Comparison of ENCODE assay signal across 1 fruit fly cellular context in genomic region chr3L:5243236-5243635, dm6.
TF ChIP-seq lines count a peak whose summit lies in the region.

No protein-coding gene starts in this region.

TF ChIP-seq in whole organism, embryonic, 481 proteins besides CTCF, POLR2A, EP300 and RAD21 (continued from another document and continues in another):
- TF ChIP-seq ewg (GFP tag; optimal IDR thresholded peaks at IDR 0.05; lab: Kevin White, UChicago): peak; percentile 32
- TF ChIP-seq HLH54F (GFP tag; optimal IDR thresholded peaks at IDR 0.05; lab: Kevin White, UChicago): no peak
- no peak for TF ChIP-seq phol (tag; optimal IDR thresholded peaks at IDR 0.05; lab: Kevin White, UChicago)
- no peak for TF ChIP-seq CG2116 (GFP tag; optimal IDR thresholded peaks at IDR 0.05; lab: Kevin White, UChicago)
- TF ChIP-seq ac (GFP tag; optimal IDR thresholded peaks at IDR 0.05; lab: Kevin White, UChicago): no peak
- peak; percentile 41 for TF ChIP-seq CG2678 (tag; optimal IDR thresholded peaks at IDR 0.05; lab: Kevin White, UChicago)
- peak; percentile 45 for TF ChIP-seq CG10366 (GFP tag; IDR thresholded peaks at IDR 0.05; lab: Robert Waterston, UW)
- TF ChIP-seq Hmr (GFP tag; optimal IDR thresholded peaks at IDR 0.05; lab: Kevin White, UChicago): no peak
- no peak for TF ChIP-seq usp (GFP tag; optimal IDR thresholded peaks at IDR 0.05; lab: Kevin White, UChicago)
- no peak for TF ChIP-seq HmgD (GFP tag; optimal IDR thresholded peaks at IDR 0.05; lab: Kevin White, UChicago)
- TF ChIP-seq crc (GFP tag; optimal IDR thresholded peaks at IDR 0.05; lab: Kevin White, UChicago): no peak
- no peak for TF ChIP-seq gcm2 (GFP tag; optimal IDR thresholded peaks at IDR 0.05; lab: Kevin White, UChicago)
- no peak for TF ChIP-seq Hr78 (GFP tag; optimal IDR thresholded peaks at IDR 0.05; lab: Kevin White, UChicago)
- no peak for TF ChIP-seq Sry-δ (GFP tag; optimal IDR thresholded peaks at IDR 0.05; lab: Kevin White, UChicago)
- no peak for TF ChIP-seq CG11398 (GFP tag; optimal IDR thresholded peaks at IDR 0.05; lab: Kevin White, UChicago)
- TF ChIP-seq Lhr (GFP tag; optimal IDR thresholded peaks at IDR 0.05; lab: Kevin White, UChicago): no peak
- no peak for TF ChIP-seq oc (tag; optimal IDR thresholded peaks at IDR 0.05; lab: Kevin White, UChicago)
- no peak for TF ChIP-seq lbe (GFP tag; optimal IDR thresholded peaks at IDR 0.05; lab: Kevin White, UChicago)
- no peak for TF ChIP-seq CG13287 (GFP tag; IDR thresholded peaks at IDR 0.05; lab: Robert Waterston, UW; ENCODE audit: partially characterized antibody)
- no peak for TF ChIP-seq CG30403 (GFP tag; optimal IDR thresholded peaks at IDR 0.05; lab: Kevin White, UChicago)
- TF ChIP-seq CG6765 (GFP tag; optimal IDR thresholded peaks at IDR 0.05; lab: Kevin White, UChicago): no peak
- no peak for TF ChIP-seq Myb (GFP tag; optimal IDR thresholded peaks at IDR 0.05; lab: Kevin White, UChicago)
- peak; percentile 60 for TF ChIP-seq wor (GFP tag; IDR thresholded peaks at IDR 0.05; lab: Robert Waterston, UW)
- TF ChIP-seq CG16863 (GFP tag; optimal IDR thresholded peaks at IDR 0.05; lab: Kevin White, UChicago): no peak
- no peak for TF ChIP-seq dan (GFP tag; IDR thresholded peaks at IDR 0.05; lab: Robert Waterston, UW)
- TF ChIP-seq sima (GFP tag; optimal IDR thresholded peaks at IDR 0.05; lab: Kevin White, UChicago): no peak
- TF ChIP-seq CG2120 (GFP tag; optimal IDR thresholded peaks at IDR 0.05; lab: Kevin White, UChicago): no peak
- peak; percentile 31 for TF ChIP-seq HHEX (GFP tag; optimal IDR thresholded peaks at IDR 0.05; lab: Kevin White, UChicago)
- no peak for TF ChIP-seq CG15011 (GFP tag; optimal IDR thresholded peaks at IDR 0.05; lab: Kevin White, UChicago)
- TF ChIP-seq CG8388 (GFP tag; optimal IDR thresholded peaks at IDR 0.05; lab: Kevin White, UChicago): peak; percentile 32
- TF ChIP-seq az2 (GFP tag; optimal IDR thresholded peaks at IDR 0.05; lab: Kevin White, UChicago): peak; percentile 44
- peak; percentile 57 for TF ChIP-seq E2f1 (GFP tag; IDR thresholded peaks at IDR 0.05; lab: Robert Waterston, UW)
- TF ChIP-seq CG2889 (GFP tag; IDR thresholded peaks at IDR 0.05; lab: Robert Waterston, UW): 0 out of 3 replicates have a peak, but pooled peaks have one; percentile 29
- TF ChIP-seq Hr3 (GFP tag; optimal IDR thresholded peaks at IDR 0.05; lab: Kevin White, UChicago): peak; percentile 23
- no peak for TF ChIP-seq CG16815 (GFP tag; optimal IDR thresholded peaks at IDR 0.05; lab: Kevin White, UChicago)
- no peak for TF ChIP-seq NFAT (GFP tag; IDR thresholded peaks at IDR 0.05; lab: Robert Waterston, UW)
- no peak for TF ChIP-seq CG7271 (tag; optimal IDR thresholded peaks at IDR 0.05; lab: Kevin White, UChicago)
- no peak for TF ChIP-seq Doc3 (GFP tag; IDR thresholded peaks at IDR 0.05; lab: Robert Waterston, UW; ENCODE audit: partially characterized antibody)
- TF ChIP-seq tna (GFP tag; IDR thresholded peaks at IDR 0.05; lab: Robert Waterston, UW; ENCODE audit: partially characterized antibody): no peak
- no peak for TF ChIP-seq PHDP (tag; optimal IDR thresholded peaks at IDR 0.05; lab: Kevin White, UChicago)
- no peak for TF ChIP-seq CG8924 (tag; optimal IDR thresholded peaks at IDR 0.05; lab: Kevin White, UChicago)
- no peak for TF ChIP-seq gfzf (GFP tag; optimal IDR thresholded peaks at IDR 0.05; lab: Kevin White, UChicago)
- TF ChIP-seq Stat92E (GFP tag; optimal IDR thresholded peaks at IDR 0.05; lab: Kevin White, UChicago): no peak
- TF ChIP-seq lilli (GFP tag; optimal IDR thresholded peaks at IDR 0.05; lab: Kevin White, UChicago): no peak
- no peak for TF ChIP-seq kay (GFP tag; optimal IDR thresholded peaks at IDR 0.05; lab: Kevin White, UChicago)
- TF ChIP-seq sd (tag; optimal IDR thresholded peaks at IDR 0.05; lab: Kevin White, UChicago): no peak
- TF ChIP-seq CG6175 (GFP tag; IDR thresholded peaks at IDR 0.05; lab: Robert Waterston, UW): no peak
- peak in 1 of 2 experiments; percentile 96 for TF ChIP-seq bsh (GFP tag; optimal IDR thresholded peaks at IDR 0.05; lab: Kevin White, UChicago)
- TF ChIP-seq gem (tag; optimal IDR thresholded peaks at IDR 0.05; lab: Kevin White, UChicago): peak; percentile 62
- no peak for TF ChIP-seq CG18011 (GFP tag; optimal IDR thresholded peaks at IDR 0.05; lab: Kevin White, UChicago)
- TF ChIP-seq CG12155 (GFP tag; optimal IDR thresholded peaks at IDR 0.05; lab: Kevin White, UChicago): no peak
- TF ChIP-seq nom (GFP tag; optimal IDR thresholded peaks at IDR 0.05; lab: Kevin White, UChicago): peak; percentile 69
- peak; percentile 36; the same call in 1 of the 3 replicates for TF ChIP-seq CG14050 (GFP tag; IDR thresholded peaks at IDR 0.05; lab: Robert Waterston, UW)
- TF ChIP-seq CG6654 (GFP tag; optimal IDR thresholded peaks at IDR 0.05; lab: Kevin White, UChicago): no peak
- no peak for TF ChIP-seq CG16813 (GFP tag; IDR thresholded peaks at IDR 0.05; lab: Robert Waterston, UW; ENCODE audit: partially characterized antibody)
- TF ChIP-seq ttk (GFP tag; IDR thresholded peaks at IDR 0.05; lab: Robert Waterston, UW): peak; percentile 67
- peak; percentile 55 for TF ChIP-seq lab (GFP tag; optimal IDR thresholded peaks at IDR 0.05; lab: Kevin White, UChicago)
- peak; percentile 63 for TF ChIP-seq H2.0 (GFP tag; IDR thresholded peaks at IDR 0.05; lab: Robert Waterston, UW)
- TF ChIP-seq CG12744 (GFP tag; optimal IDR thresholded peaks at IDR 0.05; lab: Kevin White, UChicago): no peak
- TF ChIP-seq CG30020 (tag; optimal IDR thresholded peaks at IDR 0.05; lab: Kevin White, UChicago): no peak
- TF ChIP-seq CG12071 (GFP tag; optimal IDR thresholded peaks at IDR 0.05; lab: Kevin White, UChicago): no peak
- no peak for TF ChIP-seq Rx (GFP tag; IDR thresholded peaks at IDR 0.05; lab: Robert Waterston, UW)
- TF ChIP-seq Pdp1 (GFP tag; optimal IDR thresholded peaks at IDR 0.05; lab: Kevin White, UChicago): no peak
- TF ChIP-seq CG32767 (GFP tag; IDR thresholded peaks at IDR 0.05; lab: Robert Waterston, UW): peak; percentile 38; the same call in 1 of the 2 replicates
- no peak for TF ChIP-seq ab (GFP tag; optimal IDR thresholded peaks at IDR 0.05; lab: Kevin White, UChicago)
- TF ChIP-seq pros (GFP tag; optimal IDR thresholded peaks at IDR 0.05; lab: Kevin White, UChicago): no peak
- TF ChIP-seq gro (GFP tag; optimal IDR thresholded peaks at IDR 0.05; lab: Kevin White, UChicago): no peak
- TF ChIP-seq Lpt (GFP tag; optimal IDR thresholded peaks at IDR 0.05; lab: Kevin White, UChicago): no peak
- TF ChIP-seq CG6272 (GFP tag; IDR thresholded peaks at IDR 0.05; lab: Robert Waterston, UW): peak; percentile 48
- TF ChIP-seq CG9876 (GFP tag; optimal IDR thresholded peaks at IDR 0.05; lab: Kevin White, UChicago): no peak
- no peak for TF ChIP-seq pho (GFP tag; optimal IDR thresholded peaks at IDR 0.05; lab: Kevin White, UChicago)
- no peak for TF ChIP-seq fd102C (GFP tag; optimal IDR thresholded peaks at IDR 0.05; lab: Kevin White, UChicago)
- TF ChIP-seq luna (GFP tag; optimal IDR thresholded peaks at IDR 0.05; lab: Kevin White, UChicago): no peak
- 0 out of 2 replicates have a peak, but pooled peaks have one; percentile 30 for TF ChIP-seq Nf-YA (GFP tag; IDR thresholded peaks at IDR 0.05; lab: Robert Waterston, UW)
- no peak for TF ChIP-seq CG9437 (GFP tag; optimal IDR thresholded peaks at IDR 0.05; lab: Kevin White, UChicago)
- no peak for TF ChIP-seq Usf (GFP tag; optimal IDR thresholded peaks at IDR 0.05; lab: Kevin White, UChicago)
- TF ChIP-seq fd64A (GFP tag; optimal IDR thresholded peaks at IDR 0.05; lab: Kevin White, UChicago): no peak
- no peak for TF ChIP-seq Nf-YB (GFP tag; optimal IDR thresholded peaks at IDR 0.05; lab: Kevin White, UChicago)
- TF ChIP-seq Side (GFP tag; optimal IDR thresholded peaks at IDR 0.05; lab: Kevin White, UChicago): no peak
- TF ChIP-seq p53 (GFP tag; optimal IDR thresholded peaks at IDR 0.05; lab: Kevin White, UChicago): no peak
- no peak for TF ChIP-seq CG9817 (tag; optimal IDR thresholded peaks at IDR 0.05; lab: Kevin White, UChicago)
- TF ChIP-seq CG14441 (GFP tag; IDR thresholded peaks at IDR 0.05; lab: Robert Waterston, UW): peak; percentile 57; the same call in 1 of the 2 replicates
- peak in 1 of 2 experiments; percentile 55 for TF ChIP-seq dpn (GFP tag; optimal IDR thresholded peaks at IDR 0.05; lab: Kevin White, UChicago)
- TF ChIP-seq CG10979 (tag; optimal IDR thresholded peaks at IDR 0.05; lab: Kevin White, UChicago): no peak
- TF ChIP-seq ken (GFP tag; IDR thresholded peaks at IDR 0.05; lab: Robert Waterston, UW): 0 out of 3 replicates have a peak, but pooled peaks have one; percentile 43
- no peak for TF ChIP-seq ash1 (GFP tag; optimal IDR thresholded peaks at IDR 0.05; lab: Kevin White, UChicago)
- no peak for TF ChIP-seq CG34224 (GFP tag; IDR thresholded peaks at IDR 0.05; lab: Robert Waterston, UW; ENCODE audit: partially characterized antibody)
- no peak for TF ChIP-seq Bgb (GFP tag; IDR thresholded peaks at IDR 0.05; lab: Robert Waterston, UW; ENCODE audit: partially characterized antibody)
- TF ChIP-seq sc (optimal IDR thresholded peaks at IDR 0.05; lab: Kevin White, UChicago): no peak
- peak; percentile 50 for TF ChIP-seq sc (GFP tag; optimal IDR thresholded peaks at IDR 0.05; lab: Kevin White, UChicago)
- no peak for TF ChIP-seq Meics (GFP tag; optimal IDR thresholded peaks at IDR 0.05; lab: Kevin White, UChicago)
- no peak for TF ChIP-seq btn (GFP tag; optimal IDR thresholded peaks at IDR 0.05; lab: Kevin White, UChicago)
- TF ChIP-seq zf30C (GFP tag; optimal IDR thresholded peaks at IDR 0.05; lab: Kevin White, UChicago): no peak
- TF ChIP-seq gsb (GFP tag; IDR thresholded peaks at IDR 0.05; lab: Robert Waterston, UW): no peak
- TF ChIP-seq org-1 (GFP tag; optimal IDR thresholded peaks at IDR 0.05; lab: Kevin White, UChicago): no peak
- no peak for TF ChIP-seq exex (tag; optimal IDR thresholded peaks at IDR 0.05; lab: Kevin White, UChicago)
- TF ChIP-seq sr (GFP tag; IDR thresholded peaks at IDR 0.05; lab: Robert Waterston, UW): no peak
- TF ChIP-seq CG6254 (GFP tag; optimal IDR thresholded peaks at IDR 0.05; lab: Kevin White, UChicago): peak; percentile 9
- TF ChIP-seq nmo (GFP tag; optimal IDR thresholded peaks at IDR 0.05; lab: Kevin White, UChicago): peak; percentile 71
- no peak for TF ChIP-seq CG11560 (tag; IDR thresholded peaks at IDR 0.05; lab: Robert Waterston, UW)
- TF ChIP-seq CG6683 (GFP tag; optimal IDR thresholded peaks at IDR 0.05; lab: Kevin White, UChicago): no peak
- 0 out of 2 replicates have a peak, but pooled peaks have one; percentile 38 for TF ChIP-seq sob (GFP tag; IDR thresholded peaks at IDR 0.05; lab: Robert Waterston, UW)
- TF ChIP-seq Bteb2 (GFP tag; optimal IDR thresholded peaks at IDR 0.05; lab: Kevin White, UChicago): no peak
- TF ChIP-seq disco-r (GFP tag; optimal IDR thresholded peaks at IDR 0.05; lab: Kevin White, UChicago): no peak
- TF ChIP-seq hth (optimal IDR thresholded peaks at IDR 0.05; lab: Kevin White, UChicago): no peak
- peak; percentile 68 for TF ChIP-seq CG11504 (tag; optimal IDR thresholded peaks at IDR 0.05; lab: Kevin White, UChicago)
- no peak for TF ChIP-seq jumu (GFP tag; optimal IDR thresholded peaks at IDR 0.05; lab: Kevin White, UChicago)
- TF ChIP-seq dimm (GFP tag; IDR thresholded peaks at IDR 0.05; lab: Robert Waterston, UW): 0 out of 2 replicates have a peak, but pooled peaks have one; percentile 45
- no peak for TF ChIP-seq CG42726 (GFP tag; IDR thresholded peaks at IDR 0.05; lab: Robert Waterston, UW; ENCODE audit: partially characterized antibody)
- no peak for TF ChIP-seq salm (tag; optimal IDR thresholded peaks at IDR 0.05; lab: Kevin White, UChicago)
- TF ChIP-seq Sox102F (GFP tag; optimal IDR thresholded peaks at IDR 0.05; lab: Kevin White, UChicago): peak; percentile 73
- 0 out of 2 replicates have a peak, but pooled peaks have one; percentile 9 for TF ChIP-seq Rfx (GFP tag; IDR thresholded peaks at IDR 0.05; lab: Robert Waterston, UW)
- no peak for TF ChIP-seq zfh2 (GFP tag; optimal IDR thresholded peaks at IDR 0.05; lab: Kevin White, UChicago)
- TF ChIP-seq CG17612 (GFP tag; IDR thresholded peaks at IDR 0.05; lab: Robert Waterston, UW): no peak
- no peak for TF ChIP-seq Ravus (GFP tag; IDR thresholded peaks at IDR 0.05; lab: Robert Waterston, UW)
- no peak for TF ChIP-seq CG6813 (GFP tag; optimal IDR thresholded peaks at IDR 0.05; lab: Kevin White, UChicago)
- no peak for TF ChIP-seq CG7928 (GFP tag; optimal IDR thresholded peaks at IDR 0.05; lab: Kevin White, UChicago)
- no peak for TF ChIP-seq Max (GFP tag; optimal IDR thresholded peaks at IDR 0.05; lab: Kevin White, UChicago)
- no peak for TF ChIP-seq CG4328 (GFP tag; optimal IDR thresholded peaks at IDR 0.05; lab: Kevin White, UChicago)
- no peak for TF ChIP-seq tll (GFP tag; optimal IDR thresholded peaks at IDR 0.05; lab: Kevin White, UChicago)
- TF ChIP-seq caup (GFP tag; optimal IDR thresholded peaks at IDR 0.05; lab: Kevin White, UChicago; ENCODE audit: severe bottlenecking): no peak
- peak; percentile 11 for TF ChIP-seq CG9727 (GFP tag; optimal IDR thresholded peaks at IDR 0.05; lab: Kevin White, UChicago)
- TF ChIP-seq Dip2 (GFP tag; IDR thresholded peaks at IDR 0.05; lab: Robert Waterston, UW): no peak
- no peak for TF ChIP-seq stc (GFP tag; IDR thresholded peaks at IDR 0.05; lab: Robert Waterston, UW)
- no peak for TF ChIP-seq CG13296 (GFP tag; optimal IDR thresholded peaks at IDR 0.05; lab: Kevin White, UChicago)
- TF ChIP-seq fru (optimal IDR thresholded peaks at IDR 0.05; lab: Kevin White, UChicago): no peak
- TF ChIP-seq sisA (GFP tag; IDR thresholded peaks at IDR 0.05; lab: Robert Waterston, UW): peak; percentile 62
- TF ChIP-seq CG17802 (tag; optimal IDR thresholded peaks at IDR 0.05; lab: Kevin White, UChicago): peak; percentile 30
- no peak for TF ChIP-seq CG7745 (tag; optimal IDR thresholded peaks at IDR 0.05; lab: Kevin White, UChicago)
- TF ChIP-seq Eip74EF (GFP tag; optimal IDR thresholded peaks at IDR 0.05; lab: Kevin White, UChicago): no peak
- TF ChIP-seq yki (optimal IDR thresholded peaks at IDR 0.05; lab: Kevin White, UChicago): no peak
- no peak for TF ChIP-seq Kr (GFP tag; optimal IDR thresholded peaks at IDR 0.05; lab: Kevin White, UChicago)
- no peak for TF ChIP-seq CG9932 (GFP tag; IDR thresholded peaks at IDR 0.05; lab: Robert Waterston, UW)
- no peak for TF ChIP-seq Fer2 (tag; optimal IDR thresholded peaks at IDR 0.05; lab: Kevin White, UChicago)
- TF ChIP-seq dmrt99B (tag; optimal IDR thresholded peaks at IDR 0.05; lab: Kevin White, UChicago): peak; percentile 63
- no peak for TF ChIP-seq inv (GFP tag; IDR thresholded peaks at IDR 0.05; lab: Robert Waterston, UW; ENCODE audit: partially characterized antibody)
